Worm (Caenorhabditis elegans) whole organism, late embryonic: Measurements from ENCODE around the gene F13H8.8.

Experiments used
- C38D4.7 ChIP-seq: fragments of 200-800 bp; sonication (Bioruptor generic); optimal IDR thresholded peaks from 2 replicates; lab custom pipeline; 2018; ENCODE audit warnings: mild to moderate bottlenecking, missing genetic modification characterization, moderate library complexity, missing compliant biosample characterization
- ceh-31 ChIP-seq: sonication (generic microtip); optimal IDR thresholded peaks from 2 replicates; lab custom pipeline; 2016; ENCODE audit warnings: missing genetic modification characterization, missing compliant biosample characterization
- ceh-45 ChIP-seq: fragments of 200-800 bp; sonication (Bioruptor generic); IDR thresholded peaks from 2 replicates; pipeline ENCODE4 v1.3.6; 2022; ENCODE audit warnings: missing genetic modification reagents, missing genetic modification characterization, missing compliant biosample characterization
- ceh-9 ChIP-seq: sonication (generic microtip); optimal IDR thresholded peaks from 2 replicates; lab custom pipeline; 2016; ENCODE audit warnings: mild to moderate bottlenecking, missing genetic modification characterization, inconsistent platforms, missing compliant biosample characterization
- dve-1 ChIP-seq: sonication (generic microtip); optimal IDR thresholded peaks from 2 replicates; lab custom pipeline; 2017; ENCODE audit warnings: antibody characterized with exemption, mild to moderate bottlenecking, missing genetic modification characterization, missing compliant biosample characterization
- elt-2 ChIP-seq: sonication (generic microtip); optimal IDR thresholded peaks from 2 replicates; lab custom pipeline; 2016; ENCODE audit warnings: missing genetic modification reagents, missing genetic modification characterization, missing compliant biosample characterization
- hlh-30 ChIP-seq: sonication (generic microtip); optimal IDR thresholded peaks from 2 replicates; lab custom pipeline; 2017; ENCODE audit warnings: antibody characterized with exemption, missing genetic modification characterization, missing compliant biosample characterization; ENCODE audit not compliant: insufficient read depth
- madf-2 ChIP-seq: sonication (generic microtip); optimal IDR thresholded peaks from 2 replicates; lab custom pipeline; 2017; ENCODE audit warnings: missing genetic modification characterization, missing compliant biosample characterization

ce11 chrII:6245199-6245702 lies 22.6 kb downstream of the F13H8.8 start, which contains the start of gene blos-4:
- no peak for TF ChIP-seq C38D4.7 (GFP tag; lab: Kevin White, UChicago)
- no peak for TF ChIP-seq ceh-9 (tag; lab: Kevin White, UChicago)
- no peak for TF ChIP-seq elt-2 (tag; lab: Kevin White, UChicago)
- no peak for TF ChIP-seq dve-1 (tag; lab: Kevin White, UChicago)
- TF ChIP-seq ceh-45 = no peak
- no peak for TF ChIP-seq hlh-30 (tag; lab: Kevin White, UChicago)
- TF ChIP-seq ceh-31 (tag; lab: Kevin White, UChicago) = no peak
- no peak for TF ChIP-seq madf-2 (tag; lab: Kevin White, UChicago)
